Fruit fly (Drosophila melanogaster) whole organism, embryonic: ENCODE data around the gene CG13248.

Source experiments
- CG1024 ChIP-seq: fragments of 200-800 bp; sonication (Bioruptor generic); IDR thresholded peaks from 2 replicates; pipeline ENCODE4 v1.3.6; 2022; ENCODE audit warnings: missing biosample characterization, missing genetic modification characterization
- CG12219 ChIP-seq: fragments of 200-800 bp; sonication (Bioruptor generic); optimal IDR thresholded peaks from 3 replicates; lab custom pipeline; 2018; ENCODE audit warnings: missing biosample characterization, mild to moderate bottlenecking, missing genetic modification characterization
- CG12659 ChIP-seq: fragments of 200-800 bp; sonication (Bioruptor generic); optimal IDR thresholded peaks from 3 replicates; lab custom pipeline; 2017; ENCODE audit warnings: mild to moderate bottlenecking, missing biosample characterization, missing genetic modification reagents, missing genetic modification characterization
- CG13123 ChIP-seq: fragments of 200-800 bp; sonication (Bioruptor generic); optimal IDR thresholded peaks from 2 replicates; lab custom pipeline; 2016; ENCODE audit warnings: missing biosample characterization, missing genetic modification characterization
- CG13296 ChIP-seq: fragments of 200-800 bp; sonication (Bioruptor generic); optimal IDR thresholded peaks from 3 replicates; lab custom pipeline; 2018; ENCODE audit warnings: missing biosample characterization, mild to moderate bottlenecking, missing genetic modification characterization
- CG13424 ChIP-seq: fragments of 200-800 bp; sonication (Bioruptor generic); optimal IDR thresholded peaks from 2 replicates; lab custom pipeline; 2019; ENCODE audit warnings: missing biosample characterization, mild to moderate bottlenecking, missing genetic modification characterization, moderate library complexity
- CG14014 ChIP-seq: fragments of 200-800 bp; sonication (Bioruptor generic); IDR thresholded peaks from 2 replicates; pipeline ENCODE4 v1.3.6; 2022; ENCODE audit warnings: missing biosample characterization, missing genetic modification characterization
- CG15269 ChIP-seq: fragments of 200-800 bp; sonication (Bioruptor generic); optimal IDR thresholded peaks from 2 replicates; lab custom pipeline; 2018; ENCODE audit warnings: missing biosample characterization, mild to moderate bottlenecking, missing genetic modification characterization, moderate library complexity
- CG15514 ChIP-seq: fragments of 200-800 bp; sonication (Bioruptor generic); optimal IDR thresholded peaks from 3 replicates; lab custom pipeline; 2017; ENCODE audit warnings: missing biosample characterization, missing genetic modification characterization, mild to moderate bottlenecking, moderate library complexity, missing genetic modification reagents
- CG15601 ChIP-seq: fragments of 200-800 bp; sonication (Bioruptor generic); optimal IDR thresholded peaks from 3 replicates; lab custom pipeline; 2019; ENCODE audit warnings: missing biosample characterization, mild to moderate bottlenecking, missing genetic modification characterization, moderate library complexity
- CG17385 ChIP-seq: fragments of 200-800 bp; sonication (Bioruptor generic); optimal IDR thresholded peaks from 3 replicates; lab custom pipeline; 2018; ENCODE audit warnings: missing biosample characterization, mild to moderate bottlenecking, missing genetic modification characterization
- CG18011 ChIP-seq: fragments of 200-800 bp; sonication (Bioruptor generic); optimal IDR thresholded peaks from 2 replicates; lab custom pipeline; 2017; ENCODE audit warnings: missing biosample characterization, missing genetic modification characterization, mild to moderate bottlenecking, moderate library complexity, missing genotype
- CG2199 ChIP-seq: fragments of 200-800 bp; sonication (Bioruptor generic); IDR thresholded peaks from 3 replicates; pipeline ENCODE4 v1.3.6; 2022; ENCODE audit warnings: missing biosample characterization, missing genetic modification characterization
- CG31365 ChIP-seq: fragments of 200-800 bp; sonication (Bioruptor generic); optimal IDR thresholded peaks from 2 replicates; lab custom pipeline; 2018; ENCODE audit warnings: missing biosample characterization, mild to moderate bottlenecking, missing genetic modification characterization
- CG31441 ChIP-seq: fragments of 200-800 bp; sonication (Bioruptor generic); IDR thresholded peaks from 2 replicates; pipeline ENCODE4 v1.3.6; 2022; ENCODE audit warnings: missing biosample characterization, missing genetic modification characterization
- CG4617 ChIP-seq: fragments of 200-800 bp; sonication (Bioruptor generic); optimal IDR thresholded peaks from 3 replicates; lab custom pipeline; 2016; ENCODE audit warnings: missing biosample characterization, missing genetic modification characterization, borderline replicate concordance
- CG6813 ChIP-seq: fragments of 200-800 bp; sonication (Bioruptor generic); optimal IDR thresholded peaks from 2 replicates; lab custom pipeline; 2017; ENCODE audit warnings: missing biosample characterization, missing genetic modification characterization, mild to moderate bottlenecking, moderate library complexity, missing genetic modification reagents
- CG7745 ChIP-seq: fragments of 200-800 bp; sonication (Bioruptor generic); optimal IDR thresholded peaks from 2 replicates; lab custom pipeline; 2018; ENCODE audit warnings: missing biosample characterization, mild to moderate bottlenecking, missing genetic modification characterization, moderate library complexity
- CG8281 ChIP-seq: fragments of 200-800 bp; sonication (Bioruptor generic); optimal IDR thresholded peaks from 2 replicates; lab custom pipeline; 2018; ENCODE audit warnings: missing biosample characterization, mild to moderate bottlenecking, missing genetic modification characterization, moderate library complexity
- CG8290 ChIP-seq, 3 experiments: fragments of 200-800 bp; sonication (Bioruptor generic); optimal IDR thresholded peaks; 2 replicates each; lab custom pipeline; 2016 to 2019; ENCODE audit warnings: missing biosample characterization in 3 of 3, missing genetic modification characterization in 3 of 3, mild to moderate bottlenecking in 2 of 3, moderate library complexity in 1 of 3
- Fer1 ChIP-seq: fragments of 200-800 bp; sonication (Bioruptor generic); optimal IDR thresholded peaks from 2 replicates; lab custom pipeline; 2017; ENCODE audit warnings: missing biosample characterization, mild to moderate bottlenecking, missing genetic modification characterization
- PHDP ChIP-seq: fragments of 200-800 bp; sonication (Bioruptor generic); optimal IDR thresholded peaks from 3 replicates; lab custom pipeline; 2018; ENCODE audit warnings: missing biosample characterization, mild to moderate bottlenecking, missing genetic modification characterization, moderate library complexity
- Rx ChIP-seq: fragments of 200-800 bp; sonication (Bioruptor generic); IDR thresholded peaks from 2 replicates; pipeline ENCODE4 v1.3.6; 2022; ENCODE audit warnings: missing biosample characterization, missing genetic modification characterization
- Sox100B ChIP-seq: fragments of 200-800 bp; sonication (Bioruptor generic); optimal IDR thresholded peaks from 3 replicates; lab custom pipeline; 2018; ENCODE audit warnings: missing biosample characterization, mild to moderate bottlenecking, missing genetic modification characterization
- ab ChIP-seq: fragments of 200-800 bp; sonication (Bioruptor generic); optimal IDR thresholded peaks from 2 replicates; lab custom pipeline; 2016; ENCODE audit warnings: missing biosample characterization, missing genetic modification characterization
- bigmax ChIP-seq: fragments of 200-800 bp; sonication (Bioruptor generic); optimal IDR thresholded peaks from 2 replicates; lab custom pipeline; 2018; ENCODE audit warnings: missing biosample characterization, mild to moderate bottlenecking, missing genetic modification characterization
- cad ChIP-seq: fragments of >200 bp; optimal IDR thresholded peaks from 2 replicates; lab custom pipeline; 2017; ENCODE audit warnings: missing biosample characterization, missing genetic modification characterization
- chm ChIP-seq: fragments of 200-800 bp; sonication (Bioruptor generic); IDR thresholded peaks from 2 replicates; pipeline ENCODE4 v1.3.6; 2022; ENCODE audit warnings: missing biosample characterization, missing genetic modification characterization
- ci ChIP-seq: fragments of 200-800 bp; sonication (Bioruptor generic); IDR thresholded peaks from 3 replicates; pipeline ENCODE4 v1.3.6; 2022; ENCODE audit warnings: missing biosample characterization, missing genetic modification characterization
- crp ChIP-seq, 2 experiments: fragments of 200-800 bp; sonication (Bioruptor generic); optimal IDR thresholded peaks; 2 replicates in 1 of 2; 3 replicates in 1 of 2; lab custom pipeline; 2017; ENCODE audit warnings: missing biosample characterization in 2 of 2, missing genetic modification characterization in 2 of 2, mild to moderate bottlenecking in 1 of 2, moderate library complexity in 1 of 2
- dmrt11E ChIP-seq: fragments of 200-800 bp; sonication (Bioruptor generic); optimal IDR thresholded peaks from 3 replicates; lab custom pipeline; 2018; ENCODE audit warnings: missing biosample characterization, mild to moderate bottlenecking, missing genetic modification characterization, moderate library complexity
- dpn ChIP-seq, 2 experiments: fragments of 200-800 bp; sonication (Bioruptor generic); optimal IDR thresholded peaks; 3 replicates each; lab custom pipeline; 2016; ENCODE audit warnings: missing biosample characterization in 2 of 2, missing genetic modification characterization in 2 of 2
- dysf ChIP-seq: fragments of 200-800 bp; sonication (Bioruptor generic); IDR thresholded peaks from 3 replicates; pipeline ENCODE4 v1.3.6; 2022; ENCODE audit warnings: missing biosample characterization, missing genetic modification characterization
- gem ChIP-seq: fragments of 200-800 bp; sonication (Bioruptor generic); optimal IDR thresholded peaks from 2 replicates; lab custom pipeline; 2019; ENCODE audit warnings: missing biosample characterization, mild to moderate bottlenecking, missing genetic modification characterization, moderate library complexity
- h ChIP-seq: fragments of >200 bp; optimal IDR thresholded peaks from 2 replicates; lab custom pipeline; 2017
- hth ChIP-seq: fragments of >200 bp; optimal IDR thresholded peaks from 2 replicates; lab custom pipeline; 2017; ENCODE audit warnings: inconsistent platforms
- lab ChIP-seq: fragments of 200-800 bp; sonication (Bioruptor generic); optimal IDR thresholded peaks from 3 replicates; lab custom pipeline; 2017; ENCODE audit warnings: missing biosample characterization, missing genetic modification characterization, mild to moderate bottlenecking, moderate library complexity, missing genetic modification reagents
- mld ChIP-seq: fragments of 200-800 bp; sonication (Bioruptor generic); IDR thresholded peaks from 3 replicates; pipeline ENCODE4 v1.3.6; 2022; ENCODE audit warnings: missing biosample characterization, missing genetic modification characterization; ENCODE audit not compliant: partially characterized antibody
- pita ChIP-seq: fragments of 200-800 bp; sonication (Bioruptor generic); optimal IDR thresholded peaks from 2 replicates; lab custom pipeline; 2017; ENCODE audit warnings: missing biosample characterization, mild to moderate bottlenecking, missing genetic modification characterization
- repo ChIP-seq: fragments of 200-800 bp; sonication (Bioruptor generic); optimal IDR thresholded peaks from 2 replicates; lab custom pipeline; 2016; ENCODE audit warnings: missing biosample characterization, missing genetic modification characterization
- rib ChIP-seq: fragments of 200-800 bp; sonication (Bioruptor generic); IDR thresholded peaks from 2 replicates; pipeline ENCODE4 v1.3.6; 2022; ENCODE audit warnings: missing biosample characterization, missing genetic modification characterization
- run ChIP-seq: fragments of 200-800 bp; sonication (Bioruptor generic); optimal IDR thresholded peaks from 3 replicates; lab custom pipeline; 2018; ENCODE audit warnings: missing biosample characterization, mild to moderate bottlenecking, missing genetic modification characterization
- sug ChIP-seq: fragments of 200-800 bp; optimal IDR thresholded peaks from 2 replicates; lab custom pipeline; 2019; ENCODE audit warnings: missing biosample characterization, mild to moderate bottlenecking, missing genetic modification characterization, moderate library complexity
- tap ChIP-seq: fragments of 200-800 bp; optimal IDR thresholded peaks from 3 replicates; lab custom pipeline; 2019; ENCODE audit warnings: missing biosample characterization, mild to moderate bottlenecking, missing genetic modification characterization, moderate library complexity
- vfl ChIP-seq: fragments of 200-800 bp; sonication (Bioruptor generic); optimal IDR thresholded peaks from 2 replicates; lab custom pipeline; 2016; ENCODE audit warnings: missing biosample characterization, missing genetic modification characterization
- wek ChIP-seq: fragments of 200-800 bp; sonication (Bioruptor generic); optimal IDR thresholded peaks from 3 replicates; lab custom pipeline; 2018; ENCODE audit warnings: missing biosample characterization, mild to moderate bottlenecking, missing genetic modification characterization, moderate library complexity
- zf30C ChIP-seq: fragments of 200-800 bp; sonication (Bioruptor generic); optimal IDR thresholded peaks from 3 replicates; lab custom pipeline; 2018; ENCODE audit warnings: missing biosample characterization, mild to moderate bottlenecking, missing genetic modification characterization

CG13248 gene

DNA sequence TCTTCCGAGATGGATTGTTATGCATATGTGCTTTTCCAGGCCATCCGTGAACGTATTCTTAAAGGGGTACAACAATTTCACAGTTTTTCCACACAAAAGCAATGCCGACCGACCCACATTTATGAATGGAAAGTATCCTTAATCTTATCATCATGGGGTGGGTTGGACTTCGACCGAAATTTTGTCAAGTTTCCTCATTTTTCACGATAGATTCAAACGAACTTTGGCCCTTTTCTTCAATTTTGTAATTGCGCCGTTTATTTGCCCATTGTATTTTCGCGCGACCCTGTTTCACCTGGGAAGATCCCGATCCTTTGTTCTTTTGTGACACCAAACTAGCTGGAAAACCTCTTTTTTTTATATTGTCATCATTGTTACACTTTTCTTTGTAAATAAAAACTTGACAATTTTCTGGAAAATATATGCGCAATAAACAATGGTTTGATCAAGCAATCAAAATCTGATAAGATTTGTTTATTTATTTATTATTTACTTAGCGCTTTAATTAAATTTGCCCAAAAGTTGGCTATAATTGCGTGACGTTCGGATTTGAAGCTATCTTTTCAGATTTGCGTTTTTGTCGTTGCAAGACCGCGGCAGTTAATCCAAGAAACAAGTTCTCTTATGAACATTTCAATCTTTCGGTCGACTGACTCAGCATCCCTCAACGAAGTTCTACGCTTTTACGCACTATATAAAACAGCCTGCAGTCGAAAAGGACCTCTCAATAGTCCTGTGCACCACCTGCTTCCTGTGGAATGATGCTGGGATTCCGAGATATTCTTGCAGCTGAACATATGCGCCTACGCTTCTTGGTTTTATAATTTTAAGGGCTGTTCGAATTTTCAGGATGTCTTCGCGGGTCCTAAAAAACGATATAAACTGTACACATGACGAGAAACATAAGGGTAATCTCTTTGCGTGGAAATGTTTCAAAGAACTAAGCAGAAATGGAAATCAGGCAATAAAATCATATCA, 4.1 kb downstream of the CG13248 start (continued):
- no peak for TF ChIP-seq pita
- peak; percentile 83; the same call in 2 of the 3 replicates for TF ChIP-seq CG2199 (GFP tag; lab: Robert Waterston, UW)
- TF ChIP-seq CG14014: 0 out of 2 replicates have a peak, but pooled peaks have one; percentile 31
- TF ChIP-seq Rx (GFP tag; lab: Robert Waterston, UW): no peak
- TF ChIP-seq tap (tag; lab: Kevin White, UChicago): peak; percentile 20
- no peak for TF ChIP-seq bigmax (GFP tag; lab: Kevin White, UChicago)
- peak; percentile 30 for TF ChIP-seq gem (tag; lab: Kevin White, UChicago)
- TF ChIP-seq CG12659 (GFP tag; lab: Kevin White, UChicago): peak; percentile 9
- peak; percentile 68 for TF ChIP-seq CG8281 (tag; lab: Kevin White, UChicago)
- peak; percentile 64 for TF ChIP-seq PHDP (tag; lab: Kevin White, UChicago)
- TF ChIP-seq run: peak; percentile 12
- TF ChIP-seq dmrt11E: no peak
- TF ChIP-seq CG13296 (GFP tag; lab: Kevin White, UChicago): peak; percentile 73
- peak; percentile 25 for TF ChIP-seq CG15269
- TF ChIP-seq CG7745 (tag; lab: Kevin White, UChicago): peak; percentile 88
- no peak for TF ChIP-seq repo (GFP tag; lab: Kevin White, UChicago)
- no peak for TF ChIP-seq CG18011 (GFP tag; lab: Kevin White, UChicago)
- TF ChIP-seq CG17385 (GFP tag; lab: Kevin White, UChicago): peak; percentile 45
- peak; percentile 27 for TF ChIP-seq CG15514 (GFP tag; lab: Kevin White, UChicago)
- 0 out of 2 replicates have a peak, but pooled peaks have one; percentile 13 for TF ChIP-seq rib
- TF ChIP-seq sug: peak; percentile 18
- TF ChIP-seq Sox100B (GFP tag; lab: Kevin White, UChicago): peak; percentile 29
- TF ChIP-seq crp (GFP tag; optimal IDR thresholded peaks at IDR 0.05; lab: Kevin White, UChicago): no peak
- 0 out of 3 replicates have a peak, but pooled peaks have one; percentile 9 for TF ChIP-seq dysf
- TF ChIP-seq CG13424 (tag; lab: Kevin White, UChicago): peak; percentile 38
- peak; percentile 40; the same call in 1 of the 3 replicates for TF ChIP-seq ci (GFP tag; lab: Robert Waterston, UW)
- no peak for TF ChIP-seq hth
- TF ChIP-seq zf30C (GFP tag; lab: Kevin White, UChicago): no peak
- peak; percentile 29 for TF ChIP-seq CG15601 (tag; lab: Kevin White, UChicago)
- TF ChIP-seq dpn (GFP tag; optimal IDR thresholded peaks at IDR 0.05; lab: Kevin White, UChicago): no peak
- no peak for TF ChIP-seq mld (GFP tag; lab: Robert Waterston, UW)
- TF ChIP-seq CG31441 (GFP tag; lab: Robert Waterston, UW): no peak
- TF ChIP-seq CG13123 (GFP tag; lab: Kevin White, UChicago): no peak
- peak; percentile 37 for TF ChIP-seq CG12219 (GFP tag; lab: Kevin White, UChicago)
- no peak for TF ChIP-seq CG1024 (GFP tag; lab: Robert Waterston, UW)
- TF ChIP-seq CG4617 (GFP tag; lab: Kevin White, UChicago): no peak
- TF ChIP-seq CG31365: no peak
- TF ChIP-seq vfl (GFP tag; lab: Kevin White, UChicago): no peak
- peak; percentile 56 for TF ChIP-seq CG6813
- TF ChIP-seq cad: no peak
- TF ChIP-seq lab: peak; percentile 50
- TF ChIP-seq chm: no peak
- no peak for TF ChIP-seq ab (GFP tag; lab: Kevin White, UChicago)
- no peak for TF ChIP-seq CG8290 (GFP tag; optimal IDR thresholded peaks at IDR 0.05; lab: Kevin White, UChicago)
- TF ChIP-seq CG8290 (tag; optimal IDR thresholded peaks at IDR 0.05; lab: Kevin White, UChicago): peak in 1 of 2 experiments; percentile 34
- no peak for TF ChIP-seq h (lab: Kevin White, UChicago)
- peak; percentile 41 for TF ChIP-seq wek (GFP tag; lab: Kevin White, UChicago)
- peak; percentile 71 for TF ChIP-seq Fer1 (GFP tag; lab: Kevin White, UChicago)
